Worm (Caenorhabditis elegans) whole organism, late embryonic: ENCODE results near the gene nhr-241.

Experiments
- C08G9.2 ChIP-seq: sonication (generic microtip); optimal IDR thresholded peaks from 2 replicates; lab custom pipeline; 2016; ENCODE audit warnings: mild to moderate bottlenecking, missing genetic modification characterization, moderate library complexity, missing compliant biosample characterization
- C38D4.7 ChIP-seq: fragments of 200-800 bp; sonication (Bioruptor generic); optimal IDR thresholded peaks from 2 replicates; lab custom pipeline; 2018; ENCODE audit warnings: mild to moderate bottlenecking, missing genetic modification characterization, moderate library complexity, missing compliant biosample characterization
- T23F11.4 ChIP-seq: fragments of 200-800 bp; sonication (Bioruptor generic); optimal IDR thresholded peaks from 2 replicates; lab custom pipeline; 2018; ENCODE audit warnings: mild to moderate bottlenecking, missing genetic modification characterization, missing compliant biosample characterization
- Y22D7AL.16 ChIP-seq: sonication (generic microtip); optimal IDR thresholded peaks from 2 replicates; lab custom pipeline; 2016; ENCODE audit warnings: missing genetic modification characterization, missing compliant biosample characterization
- ama-1 ChIP-seq: fragments of 150-350 bp; optimal IDR thresholded peaks from 2 replicates; lab custom pipeline; 2014
- ceh-18 ChIP-seq: sonication (generic microtip); optimal IDR thresholded peaks from 2 replicates; lab custom pipeline; 2016; ENCODE audit warnings: missing genetic modification characterization, missing compliant biosample characterization
- ceh-19 ChIP-seq: fragments of 200-800 bp; sonication (Bioruptor generic); optimal IDR thresholded peaks from 2 replicates; lab custom pipeline; 2018; ENCODE audit warnings: mild to moderate bottlenecking, missing genetic modification characterization, missing compliant biosample characterization
- ceh-2 ChIP-seq: sonication (generic microtip); optimal IDR thresholded peaks from 2 replicates; lab custom pipeline; 2016; ENCODE audit warnings: missing genotype, missing genetic modification characterization, missing compliant biosample characterization
- ceh-30 ChIP-seq: fragments of 150-350 bp; optimal IDR thresholded peaks from 2 replicates; lab custom pipeline; 2014; ENCODE audit warnings: missing biosample characterization, missing genetic modification characterization
- ceh-34 ChIP-seq: sonication (generic microtip); optimal IDR thresholded peaks from 2 replicates; lab custom pipeline; 2016; ENCODE audit warnings: mild to moderate bottlenecking, missing genetic modification characterization, missing compliant biosample characterization
- ceh-45 ChIP-seq: fragments of 200-800 bp; sonication (Bioruptor generic); IDR thresholded peaks from 2 replicates; pipeline ENCODE4 v1.3.6; 2022; ENCODE audit warnings: missing genetic modification reagents, missing genetic modification characterization, missing compliant biosample characterization
- dve-1 ChIP-seq: sonication (generic microtip); optimal IDR thresholded peaks from 2 replicates; lab custom pipeline; 2017; ENCODE audit warnings: antibody characterized with exemption, mild to moderate bottlenecking, missing genetic modification characterization, missing compliant biosample characterization
- elt-2 ChIP-seq: sonication (generic microtip); optimal IDR thresholded peaks from 2 replicates; lab custom pipeline; 2016; ENCODE audit warnings: missing genetic modification reagents, missing genetic modification characterization, missing compliant biosample characterization
- fax-1 ChIP-seq: sonication (generic microtip); optimal IDR thresholded peaks from 2 replicates; lab custom pipeline; 2016; ENCODE audit warnings: missing genotype, missing genetic modification characterization, missing compliant biosample characterization
- mec-3 ChIP-seq: sonication (generic microtip); optimal IDR thresholded peaks from 2 replicates; lab custom pipeline; 2016; ENCODE audit warnings: borderline replicate concordance, missing genetic modification characterization, missing compliant biosample characterization
- nfya-1 ChIP-seq: sonication (generic microtip); optimal IDR thresholded peaks from 2 replicates; lab custom pipeline; 2017; ENCODE audit warnings: missing genetic modification characterization, mild to moderate bottlenecking, missing compliant biosample characterization, antibody characterized with exemption, moderate library complexity
- nhr-11 ChIP-seq: fragments of 150-350 bp; optimal IDR thresholded peaks from 2 replicates; lab custom pipeline; 2014; ENCODE audit warnings: missing biosample characterization, missing genetic modification characterization
- nhr-232 ChIP-seq: sonication (generic microtip); optimal IDR thresholded peaks from 2 replicates; lab custom pipeline; 2016; ENCODE audit warnings: missing genetic modification characterization, missing compliant biosample characterization
- odd-2 ChIP-seq: sonication (generic microtip); optimal IDR thresholded peaks from 2 replicates; lab custom pipeline; 2017; ENCODE audit warnings: antibody characterized with exemption, mild to moderate bottlenecking, missing genetic modification characterization, missing compliant biosample characterization
- pag-3 ChIP-seq: sonication (generic microtip); optimal IDR thresholded peaks from 2 replicates; lab custom pipeline; 2016; ENCODE audit warnings: missing compliant biosample characterization, missing genetic modification characterization, borderline replicate concordance
- pha-2 ChIP-seq: sonication (generic microtip); optimal IDR thresholded peaks from 2 replicates; lab custom pipeline; 2017; ENCODE audit warnings: mild to moderate bottlenecking, missing genetic modification characterization, missing compliant biosample characterization
- ref-2 ChIP-seq: sonication (generic microtip); optimal IDR thresholded peaks from 2 replicates; lab custom pipeline; 2016; ENCODE audit warnings: missing genetic modification characterization, missing compliant biosample characterization
- sdc-2 ChIP-seq: sonication (generic microtip); optimal IDR thresholded peaks from 2 replicates; lab custom pipeline; 2016; ENCODE audit warnings: missing genotype, missing genetic modification characterization, missing compliant biosample characterization
- sox-2 ChIP-seq: fragments of 200-800 bp; sonication (Bioruptor generic); IDR thresholded peaks from 2 replicates; pipeline ENCODE4 v1.3.6; 2022; ENCODE audit warnings: missing genetic modification reagents, missing genetic modification characterization, missing compliant biosample characterization
- sox-4 ChIP-seq: sonication (generic microtip); optimal IDR thresholded peaks from 2 replicates; lab custom pipeline; 2017; ENCODE audit warnings: mild to moderate bottlenecking, missing genetic modification characterization, inconsistent platforms, missing compliant biosample characterization
- syd-9 ChIP-seq: sonication (generic microtip); optimal IDR thresholded peaks from 2 replicates; lab custom pipeline; 2016; ENCODE audit warnings: mild to moderate bottlenecking, missing genetic modification characterization, moderate library complexity, missing compliant biosample characterization
- ttx-3 ChIP-seq: sonication (generic microtip); optimal IDR thresholded peaks from 2 replicates; lab custom pipeline; 2016; ENCODE audit warnings: missing genetic modification reagents, missing genetic modification characterization, missing compliant biosample characterization
- unc-42 ChIP-seq: sonication (generic microtip); optimal IDR thresholded peaks from 2 replicates; lab custom pipeline; 2016; ENCODE audit warnings: missing genotype, missing genetic modification characterization, missing compliant biosample characterization
- unc-55 ChIP-seq: sonication (generic microtip); optimal IDR thresholded peaks from 2 replicates; lab custom pipeline; 2017; ENCODE audit warnings: missing biosample characterization, missing genetic modification reagents, missing genetic modification characterization
- unc-86 ChIP-seq: sonication (generic microtip); optimal IDR thresholded peaks from 2 replicates; lab custom pipeline; 2016; ENCODE audit warnings: missing genetic modification characterization, missing compliant biosample characterization
- ztf-16 ChIP-seq: sonication (generic microtip); optimal IDR thresholded peaks from 2 replicates; lab custom pipeline; 2017; ENCODE audit warnings: missing genetic modification characterization, missing compliant biosample characterization

nhr-241 gene

DNA sequence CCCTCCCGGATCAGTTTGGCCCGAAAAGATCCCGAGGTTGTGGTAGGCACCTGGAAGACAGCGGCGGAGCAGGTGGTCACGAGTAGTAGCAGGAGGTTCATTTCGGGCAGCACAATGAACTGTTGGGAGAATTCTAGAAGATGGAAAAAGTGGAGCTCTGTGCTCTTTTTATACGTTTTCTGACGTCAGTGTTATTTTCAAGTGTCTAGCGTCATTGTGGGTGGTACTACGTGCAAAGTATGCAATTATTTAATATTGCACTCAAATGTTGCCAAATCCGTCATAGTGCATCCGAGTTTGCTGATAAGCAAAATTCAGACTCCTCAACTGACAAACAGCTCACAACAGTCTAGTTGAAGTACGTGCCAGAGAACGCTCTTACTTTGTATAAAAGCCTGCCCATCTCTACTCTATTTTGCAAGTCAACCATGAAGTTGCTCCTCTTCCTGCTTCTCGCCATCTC lies 32.4 kb downstream of the nhr-241 start, which contains the start of the genes asp-18 and scl-19:
TSS of gene asp-18 (minus strand) at position 101 of the 463 bp plus-strand sequence.
TSS of gene scl-19 (plus strand) at position 413 of the 463 bp plus-strand sequence.
- TF ChIP-seq C08G9.2 (tag; lab: Kevin White, UChicago): no peak
- TF ChIP-seq elt-2: no peak
- no peak for TF ChIP-seq pag-3 (tag; lab: Kevin White, UChicago)
- TF ChIP-seq ceh-34 (tag; lab: Kevin White, UChicago): no peak
- TF ChIP-seq sox-4 (tag; lab: Kevin White, UChicago): no peak
- no peak for TF ChIP-seq Y22D7AL.16 (tag; lab: Kevin White, UChicago)
- TF ChIP-seq ceh-30 (tag; lab: Kevin White, UChicago): no peak
- TF ChIP-seq T23F11.4 (GFP tag; lab: Kevin White, UChicago): no peak
- TF ChIP-seq ttx-3 (tag; lab: Kevin White, UChicago): no peak
- TF ChIP-seq C38D4.7 (GFP tag; lab: Kevin White, UChicago): no peak
- TF ChIP-seq ceh-2 (tag; lab: Kevin White, UChicago): no peak
- TF ChIP-seq unc-42 (tag; lab: Kevin White, UChicago): no peak
- TF ChIP-seq, all 69 proteins: peak for 0

ce11 chrV:18733942-18734341 lies 34.7 kb downstream of the nhr-241 start:
- no peak for TF ChIP-seq fax-1
- no peak for TF ChIP-seq ztf-16 (tag; lab: Kevin White, UChicago)
- TF ChIP-seq dve-1 (tag; lab: Kevin White, UChicago): peak; percentile 95
- no peak for TF ChIP-seq nhr-232 (tag; lab: Kevin White, UChicago)
- TF ChIP-seq mec-3 (tag; lab: Kevin White, UChicago): peak; percentile 20
- no peak for TF ChIP-seq unc-42 (tag; lab: Kevin White, UChicago)
- TF ChIP-seq ama-1 (lab: Kevin White, UChicago): no peak
- TF ChIP-seq pag-3 (tag; lab: Kevin White, UChicago): peak; percentile 12
- TF ChIP-seq unc-86 (tag; lab: Kevin White, UChicago): no peak

ce11 chrV:18734381-18734780 lies 35.1 kb downstream of the nhr-241 start, which contains the start of gene scl-20:
Gene scl-20, minus strand, starts transcription at chrV:18734481.
- peak; percentile 80 for TF ChIP-seq elt-2
- TF ChIP-seq ref-2: no peak
- no peak for TF ChIP-seq sdc-2 (tag; lab: Kevin White, UChicago)

ce11 chrV:18737646-18738045 lies 38.4 kb downstream of the nhr-241 start:
- TF ChIP-seq ceh-19 (GFP tag; lab: Kevin White, UChicago) (no peak), pag-3 (tag; lab: Kevin White, UChicago) (no peak), nfya-1 (no peak), nhr-11 (tag; lab: Kevin White, UChicago) (no peak), fax-1 (no peak), odd-2 (tag; lab: Kevin White, UChicago) (no peak), sox-2 (GFP tag; lab: Robert Waterston, UW) (no peak)

- no peak for TF ChIP-seq C38D4.7 (GFP tag; lab: Kevin White, UChicago)
- no peak for TF ChIP-seq syd-9 (tag; lab: Kevin White, UChicago)
- no peak for TF ChIP-seq pha-2 (tag; lab: Kevin White, UChicago)
- no peak for TF ChIP-seq elt-2
- TF ChIP-seq ceh-18 (tag; lab: Kevin White, UChicago): no peak
- no peak for TF ChIP-seq T23F11.4 (GFP tag; lab: Kevin White, UChicago)
Observed at ce11 chrV:18742108-18742507, 42.9 kb downstream of the nhr-241 start, which contains the start of gene clec-250. Gene clec-250, minus strand, starts transcription at chrV:18742208.

DNA sequence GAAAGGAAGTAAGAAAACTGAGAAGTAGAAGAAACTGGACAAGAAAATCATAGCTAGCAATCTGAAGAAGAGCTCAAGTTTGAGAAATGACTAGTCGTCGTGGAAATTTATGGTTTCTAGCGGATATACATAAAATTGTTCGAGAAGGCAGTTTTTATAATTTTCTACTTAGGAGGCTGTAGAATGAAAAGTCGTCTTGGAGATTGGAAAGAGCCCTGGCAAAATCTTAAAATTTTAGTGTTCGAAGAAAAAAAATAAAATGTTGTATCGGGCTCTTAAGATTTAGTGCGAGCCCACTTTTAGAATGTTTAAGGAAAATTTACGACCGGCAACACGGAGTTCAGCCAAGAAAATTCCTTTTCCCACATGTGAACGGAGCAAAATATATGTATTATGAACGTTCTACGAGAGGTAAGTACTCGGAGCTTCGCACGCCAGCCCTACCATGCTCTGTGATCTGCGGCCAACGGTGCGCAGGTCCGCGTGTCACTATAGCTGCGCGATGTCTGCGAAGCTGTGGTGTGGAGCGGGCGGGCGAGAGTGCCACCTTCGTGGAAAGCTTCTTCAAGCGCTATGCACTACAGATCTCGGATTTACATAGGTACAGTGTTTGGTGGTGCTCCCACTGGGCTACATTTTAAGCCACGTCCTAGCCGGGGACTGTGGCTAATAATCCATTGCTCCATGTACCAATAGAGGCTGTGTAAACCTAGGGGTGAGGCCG lies 47.8 kb downstream of the nhr-241 start, which contains the start of gene clec-251:
TSS of gene clec-251 (minus strand) at position 51 of the 724 bp plus-strand sequence.
- TF ChIP-seq unc-55: no peak
- no peak for TF ChIP-seq ceh-18 (tag; lab: Kevin White, UChicago)
- TF ChIP-seq ceh-45 (GFP tag; lab: Robert Waterston, UW): no peak
